Worm (Caenorhabditis elegans) whole organism, L4 larva: ENCODE results near the gene H12I13.1.
A peak's percentile ranks its signal among the peaks of the same experiment; 100 is the strongest.

ENCODE experiments used
- F37D6.2 ChIP-seq: sonication (generic microtip); optimal IDR thresholded peaks from 2 replicates; lab custom pipeline; 2016; ENCODE audit warnings: mild to moderate bottlenecking, missing genetic modification characterization, missing compliant biosample characterization
- Y105C5A.15 ChIP-seq: fragments of 200-800 bp; sonication (Bioruptor generic); IDR thresholded peaks from 2 replicates; pipeline ENCODE4 v1.3.6; 2022; ENCODE audit warnings: missing genetic modification characterization, missing compliant biosample characterization
- ZK546.5 ChIP-seq, 2 experiments: sonication (generic microtip); optimal IDR thresholded peaks; 2 replicates each; lab custom pipeline; 2017; ENCODE audit warnings: missing biosample characterization in 2 of 2, missing genetic modification characterization in 2 of 2
- aly-2 ChIP-seq: sonication (generic microtip); optimal IDR thresholded peaks from 2 replicates; lab custom pipeline; 2018; ENCODE audit warnings: missing biosample characterization, missing genetic modification characterization
- ceh-28 ChIP-seq: fragments of 150-350 bp; optimal IDR thresholded peaks from 2 replicates; lab custom pipeline; 2014; ENCODE audit warnings: missing biosample characterization, missing genetic modification reagents, missing genetic modification characterization
- ces-1 ChIP-seq: fragments of 150-350 bp; sonication (generic microtip); optimal IDR thresholded peaks from 4 replicates; lab custom pipeline; 2014; ENCODE audit warnings: missing biosample characterization, missing genetic modification reagents, missing genetic modification characterization
- cey-2 ChIP-seq: sonication (generic microtip); optimal IDR thresholded peaks from 3 replicates; lab custom pipeline; 2017; ENCODE audit warnings: missing genetic modification characterization, mild to moderate bottlenecking, missing compliant biosample characterization, antibody characterized with exemption, borderline replicate concordance; ENCODE audit not compliant: insufficient read depth
- ctbp-1 ChIP-seq: fragments of 200-800 bp; sonication (Bioruptor generic); IDR thresholded peaks from 2 replicates; pipeline ENCODE4 v1.3.6; 2022; ENCODE audit warnings: missing genetic modification reagents, missing genetic modification characterization, missing compliant biosample characterization
- daf-12 ChIP-seq: fragments of 150-350 bp; optimal IDR thresholded peaks from 2 replicates; lab custom pipeline; 2014; ENCODE audit warnings: missing biosample characterization, missing genetic modification reagents, missing genetic modification characterization
- dmd-6 ChIP-seq: fragments of 200-800 bp; sonication (Bioruptor generic); IDR thresholded peaks from 2 replicates; pipeline ENCODE4 v1.3.6; 2022; ENCODE audit warnings: missing genetic modification reagents, missing genetic modification characterization, missing compliant biosample characterization
- dmd-8 ChIP-seq: fragments of 200-800 bp; sonication (Bioruptor generic); IDR thresholded peaks from 2 replicates; pipeline ENCODE4 v1.3.6; 2022; ENCODE audit warnings: missing genetic modification characterization, missing compliant biosample characterization
- dmd-9 ChIP-seq: fragments of 200-800 bp; sonication (Bioruptor generic); IDR thresholded peaks from 2 replicates; pipeline ENCODE4 v1.3.6; 2022; ENCODE audit warnings: missing genetic modification reagents, missing genetic modification characterization, missing compliant biosample characterization
- dpl-1 ChIP-seq: fragments of 150-350 bp; optimal IDR thresholded peaks from 2 replicates; lab custom pipeline; 2014; ENCODE audit warnings: missing biosample characterization, missing genetic modification reagents, missing genetic modification characterization
- duxl-1 ChIP-seq: sonication (generic microtip); optimal IDR thresholded peaks from 2 replicates; lab custom pipeline; 2016; ENCODE audit warnings: mild to moderate bottlenecking, missing genetic modification characterization, moderate library complexity, missing compliant biosample characterization; ENCODE audit not compliant: poor library complexity
- dve-1 ChIP-seq: sonication (generic microtip); optimal IDR thresholded peaks from 2 replicates; lab custom pipeline; 2017; ENCODE audit warnings: antibody characterized with exemption, mild to moderate bottlenecking, missing genetic modification characterization, missing compliant biosample characterization; ENCODE audit not compliant: insufficient read depth
- gei-8 ChIP-seq: fragments of 200-800 bp; sonication (Bioruptor generic); optimal IDR thresholded peaks from 2 replicates; lab custom pipeline; 2018; ENCODE audit warnings: mild to moderate bottlenecking, missing genetic modification characterization, missing compliant biosample characterization
- hif-1 ChIP-seq, 2 experiments: sonication (generic microtip); optimal IDR thresholded peaks; 2 replicates each; lab custom pipeline; 2016 to 2017; ENCODE audit warnings: missing compliant biosample characterization in 2 of 2, missing genetic modification characterization in 2 of 2, missing genetic modification reagents in 2 of 2, missing genotype in 2 of 2, mild to moderate bottlenecking in 1 of 2
- hlh-11 ChIP-seq: fragments of 200-800 bp; sonication (Bioruptor generic); optimal IDR thresholded peaks from 2 replicates; lab custom pipeline; 2018; ENCODE audit warnings: mild to moderate bottlenecking, missing genetic modification characterization, missing compliant biosample characterization
- hlh-30 ChIP-seq: sonication (generic microtip); optimal IDR thresholded peaks from 2 replicates; lab custom pipeline; 2017; ENCODE audit warnings: antibody characterized with exemption, mild to moderate bottlenecking, missing genetic modification characterization, missing compliant biosample characterization; ENCODE audit not compliant: insufficient read depth
- hmg-1.1 ChIP-seq: fragments of 200-800 bp; sonication (Bioruptor generic); IDR thresholded peaks from 2 replicates; pipeline ENCODE4 v1.3.6; 2022; ENCODE audit warnings: missing genetic modification reagents, missing genetic modification characterization, missing compliant biosample characterization
- jun-1 ChIP-seq: fragments of 150-350 bp; optimal IDR thresholded peaks from 2 replicates; lab custom pipeline; 2014; ENCODE audit warnings: missing biosample characterization, missing genetic modification reagents, missing genetic modification characterization
- lin-1 ChIP-seq: fragments of 200-800 bp; sonication (Bioruptor generic); IDR thresholded peaks from 2 replicates; pipeline ENCODE4 v1.3.6; 2022; ENCODE audit warnings: missing genetic modification reagents, missing genetic modification characterization, missing compliant biosample characterization
- lin-15B ChIP-seq: fragments of 150-350 bp; sonication (generic microtip); optimal IDR thresholded peaks from 3 replicates; lab custom pipeline; 2014; ENCODE audit warnings: missing biosample characterization, missing genetic modification characterization
- lin-39 ChIP-seq: fragments of 150-350 bp; optimal IDR thresholded peaks from 2 replicates; lab custom pipeline; 2014; ENCODE audit warnings: missing biosample characterization, missing genetic modification reagents, missing genetic modification characterization
- lir-3 ChIP-seq: sonication (generic microtip); optimal IDR thresholded peaks from 2 replicates; lab custom pipeline; 2016; ENCODE audit warnings: mild to moderate bottlenecking, missing genetic modification characterization, missing compliant biosample characterization
- mdl-1 ChIP-seq, 2 experiments: fragments of 150-350 bp in 1 of 2; sonication (generic microtip) in 1 of 2; optimal IDR thresholded peaks; 2 replicates each; lab custom pipeline; 2014 to 2017; ENCODE audit warnings: missing biosample characterization in 2 of 2, missing genetic modification characterization in 2 of 2
- mdt-29 ChIP-seq: fragments of 200-800 bp; sonication (Bioruptor generic); IDR thresholded peaks from 2 replicates; pipeline ENCODE4 v1.3.6; 2022; ENCODE audit warnings: missing genetic modification reagents, missing genetic modification characterization, missing compliant biosample characterization
- mep-1 ChIP-seq: fragments of 150-350 bp; sonication (generic microtip); optimal IDR thresholded peaks from 3 replicates; lab custom pipeline; 2014; ENCODE audit warnings: missing biosample characterization, missing genetic modification characterization
- mxl-2 ChIP-seq: fragments of 200-800 bp; sonication (Bioruptor generic); conservative IDR thresholded peaks from 2 replicates; pipeline ENCODE4 v1.3.6; 2022; ENCODE audit warnings: missing genetic modification reagents, missing genetic modification characterization, missing compliant biosample characterization
- mxl-3 ChIP-seq: fragments of 200-800 bp; sonication (Bioruptor generic); optimal IDR thresholded peaks from 2 replicates; lab custom pipeline; 2018; ENCODE audit warnings: mild to moderate bottlenecking, missing genetic modification characterization, missing compliant biosample characterization
- nhr-11 ChIP-seq: fragments of 150-350 bp; optimal IDR thresholded peaks from 2 replicates; lab custom pipeline; 2014; ENCODE audit warnings: missing biosample characterization, missing genetic modification characterization
- nhr-237 ChIP-seq: sonication (generic microtip); optimal IDR thresholded peaks from 2 replicates; lab custom pipeline; 2017; ENCODE audit warnings: missing biosample characterization, missing genetic modification characterization
- nhr-25 ChIP-seq: sonication (generic microtip); optimal IDR thresholded peaks from 2 replicates; lab custom pipeline; 2017; ENCODE audit warnings: missing genetic modification characterization, mild to moderate bottlenecking, missing compliant biosample characterization, antibody characterized with exemption, moderate library complexity, borderline replicate concordance; ENCODE audit not compliant: insufficient read depth
- nhr-41 ChIP-seq: fragments of 200-800 bp; sonication (Bioruptor generic); IDR thresholded peaks from 2 replicates; pipeline ENCODE4 v1.3.6; 2022; ENCODE audit warnings: missing genetic modification reagents, missing genetic modification characterization, missing compliant biosample characterization
- pha-4 ChIP-seq, 2 experiments: fragments of 150-350 bp in 1 of 2; fragments of 200-800 bp in 1 of 2; sonication (Bioruptor generic) in 1 of 2; IDR thresholded peaks in 1 of 2; optimal IDR thresholded peaks in 1 of 2; 2 replicates each; pipeline versions ENCODE4 v1.3.6 to Lab custom; 2014 to 2022; ENCODE audit warnings: missing genetic modification characterization in 2 of 2, missing genetic modification reagents in 2 of 2, missing biosample characterization in 1 of 2, missing compliant biosample characterization in 1 of 2
- sdz-12 ChIP-seq: fragments of 200-800 bp; sonication (Bioruptor generic); optimal IDR thresholded peaks from 2 replicates; lab custom pipeline; 2018; ENCODE audit warnings: mild to moderate bottlenecking, missing genetic modification characterization, missing compliant biosample characterization
- skn-1 ChIP-seq: fragments of 150-350 bp; optimal IDR thresholded peaks from 2 replicates; lab custom pipeline; 2014; ENCODE audit warnings: missing biosample characterization, missing genetic modification characterization
- snpc-1.2 ChIP-seq: fragments of 200-800 bp; sonication (Bioruptor generic); IDR thresholded peaks from 2 replicates; pipeline ENCODE4 v1.3.6; 2022; ENCODE audit warnings: missing genetic modification reagents, missing genetic modification characterization, missing compliant biosample characterization
- spr-3 ChIP-seq: fragments of 200-800 bp; sonication (Bioruptor generic); optimal IDR thresholded peaks from 2 replicates; lab custom pipeline; 2018; ENCODE audit warnings: mild to moderate bottlenecking, missing genetic modification characterization, missing compliant biosample characterization
- tag-97 ChIP-seq: fragments of 200-800 bp; sonication (Bioruptor generic); IDR thresholded peaks from 2 replicates; pipeline ENCODE4 v1.3.6; 2022; ENCODE audit warnings: missing genetic modification characterization, missing compliant biosample characterization
- tra-1 ChIP-seq: fragments of 200-800 bp; sonication (Bioruptor generic); IDR thresholded peaks from 2 replicates; pipeline ENCODE4 v1.3.6; 2022; ENCODE audit warnings: missing genetic modification reagents, missing genetic modification characterization, missing compliant biosample characterization
- unc-130 ChIP-seq: sonication (generic microtip); optimal IDR thresholded peaks from 2 replicates; lab custom pipeline; 2016; ENCODE audit warnings: missing genetic modification reagents, missing genetic modification characterization, missing compliant biosample characterization
- unc-62 ChIP-seq, 3 experiments: fragments of 150-350 bp in 1 of 3; sonication (generic microtip); optimal IDR thresholded peaks in 2 of 3; peaks in 1 of 3; 1 replicate in 1 of 3; 2 replicates in 2 of 3; lab custom pipeline; 2014 to 2017; ENCODE audit warnings: missing biosample characterization in 3 of 3, missing genetic modification characterization in 3 of 3, missing genetic modification reagents in 3 of 3, missing genotype in 1 of 3
- zip-11 ChIP-seq: fragments of 200-800 bp; sonication (Bioruptor generic); IDR thresholded peaks from 2 replicates; pipeline ENCODE4 v1.3.6; 2022; ENCODE audit warnings: missing genetic modification characterization, missing compliant biosample characterization

Gene H12I13.1

ce11 chrII:6031106-6031505, 35.9 kb downstream of the H12I13.1 start, which contains the start of gene frpr-16:
Gene frpr-16, minus strand, starts transcription at chrII:6031206.
- TF ChIP-seq aly-2 (tag; lab: Kevin White, UChicago) (no peak), tag-97 (GFP tag; lab: Robert Waterston, UW) (no peak), dpl-1 (GFP tag; lab: Kevin White, UChicago) (no peak), unc-130 (GFP tag; lab: Kevin White, UChicago) (no peak), spr-3 (no peak), dmd-8 (no peak), hif-1 (tag; optimal IDR thresholded peaks at IDR 0.05; lab: Kevin White, UChicago) (no peak), ctbp-1 (GFP tag; lab: Robert Waterston, UW) (no peak), lin-15B (no peak), lir-3 (tag; lab: Kevin White, UChicago) (no peak), nhr-25 (tag; lab: Kevin White, UChicago) (no peak), skn-1 (tag; lab: Kevin White, UChicago) (no peak), nhr-237 (tag; lab: Kevin White, UChicago) (no peak), gei-8 (GFP tag; lab: Kevin White, UChicago) (no peak), dve-1 (no peak), pha-4 (GFP tag; IDR thresholded peaks at IDR 0.05; lab: Robert Waterston, UW) (no peak), pha-4 (tag; optimal IDR thresholded peaks at IDR 0.05; lab: Kevin White, UChicago) (no peak), unc-62 (GFP tag; optimal IDR thresholded peaks at IDR 0.05 in 1 of 2; lab: Kevin White, UChicago) (no peak), unc-62 (tag; optimal IDR thresholded peaks at IDR 0.05; lab: Kevin White, UChicago) (no peak)

- TF ChIP-seq nhr-11 (tag; lab: Kevin White, UChicago) (peak; percentile 71), mxl-3 (GFP tag; lab: Kevin White, UChicago) (peak; percentile 67), mxl-2 (GFP tag; lab: Robert Waterston, UW) (no peak)
Observed at ce11 chrII:6028594-6029141, 38.3 kb downstream of the H12I13.1 start.

- TF ChIP-seq hmg-1.1 (GFP tag; lab: Robert Waterston, UW), result no peak
- peak; percentile 46; the same call in 1 of the 2 replicates for TF ChIP-seq pha-4 (GFP tag; IDR thresholded peaks at IDR 0.05; lab: Robert Waterston, UW)
- no peak for TF ChIP-seq pha-4 (tag; optimal IDR thresholded peaks at IDR 0.05; lab: Kevin White, UChicago)
- TF ChIP-seq ces-1 (GFP tag; lab: Kevin White, UChicago), result no peak
- peak; percentile 97 for TF ChIP-seq lin-1 (GFP tag; lab: Robert Waterston, UW)
- no peak for TF ChIP-seq F37D6.2
- peak; percentile 53 for TF ChIP-seq hlh-30 (tag; lab: Kevin White, UChicago)
- TF ChIP-seq duxl-1, result no peak
- no peak for TF ChIP-seq snpc-1.2 (GFP tag; lab: Robert Waterston, UW)
- no peak for TF ChIP-seq unc-130 (GFP tag; lab: Kevin White, UChicago)
- TF ChIP-seq gei-8 (GFP tag; lab: Kevin White, UChicago), result no peak
- no peak for TF ChIP-seq dpl-1 (GFP tag; lab: Kevin White, UChicago)
- peak in 1 of 2 experiments; percentile 62 for TF ChIP-seq mdl-1 (tag; optimal IDR thresholded peaks at IDR 0.05; lab: Kevin White, UChicago)
- no peak for TF ChIP-seq dmd-9 (GFP tag; lab: Robert Waterston, UW)
- no peak for TF ChIP-seq ceh-28 (tag; lab: Kevin White, UChicago)
- TF ChIP-seq mep-1 (tag; lab: Kevin White, UChicago), result peak; percentile 44
- TF ChIP-seq hlh-11 (tag; lab: Kevin White, UChicago), result peak; percentile 92
- TF ChIP-seq lin-39, result no peak
- TF ChIP-seq sdz-12 (GFP tag; lab: Kevin White, UChicago), result no peak
- peak; percentile 75 for TF ChIP-seq cey-2
- no peak for TF ChIP-seq daf-12 (tag; lab: Kevin White, UChicago)
- peak; percentile 94; the same call in 1 of the 2 replicates for TF ChIP-seq dmd-6
- TF ChIP-seq lir-3 (tag; lab: Kevin White, UChicago), result no peak
- TF ChIP-seq mdt-29 (GFP tag; lab: Robert Waterston, UW), result no peak
- no peak for TF ChIP-seq Y105C5A.15
- no peak for TF ChIP-seq zip-11 (GFP tag; lab: Robert Waterston, UW)
- no peak for TF ChIP-seq lin-15B
- peak; percentile 60; the same call in 1 of the 2 replicates for TF ChIP-seq nhr-41 (GFP tag; lab: Robert Waterston, UW)
- no peak for TF ChIP-seq ZK546.5 (tag; optimal IDR thresholded peaks at IDR 0.05; lab: Kevin White, UChicago)
- peak; percentile 4 for TF ChIP-seq jun-1
- peak; percentile 93 for TF ChIP-seq tra-1 (GFP tag; lab: Robert Waterston, UW)
Observed at ce11 chrII:6026646-6027045, 40.3 kb downstream of the H12I13.1 start.
